Worm (Caenorhabditis elegans) whole organism, L3 larva: Measurements from ENCODE around the gene cth-2.

Source experiments
- ZK546.5 ChIP-seq: sonication (generic microtip); optimal IDR thresholded peaks from 2 replicates; lab custom pipeline; 2017; ENCODE audit warnings: missing biosample characterization, missing genetic modification characterization
- aly-2 ChIP-seq: fragments of 150-350 bp; optimal IDR thresholded peaks from 2 replicates; lab custom pipeline; 2014; ENCODE audit warnings: missing biosample characterization, missing genetic modification characterization
- ama-1 ChIP-seq: fragments of 150-350 bp; optimal IDR thresholded peaks from 2 replicates; lab custom pipeline; 2018
- ceh-16 ChIP-seq: sonication (generic microtip); optimal IDR thresholded peaks from 2 replicates; lab custom pipeline; 2017; ENCODE audit warnings: missing biosample characterization, missing genetic modification characterization
- ceh-82 ChIP-seq: fragments of 150-350 bp; optimal IDR thresholded peaks from 2 replicates; lab custom pipeline; 2014; ENCODE audit warnings: missing biosample characterization, missing genetic modification characterization
- ceh-9 ChIP-seq: sonication (generic microtip); optimal IDR thresholded peaks from 2 replicates; lab custom pipeline; 2018; ENCODE audit warnings: missing biosample characterization, missing genetic modification characterization
- daf-12 ChIP-seq: fragments of 150-350 bp; optimal IDR thresholded peaks from 2 replicates; lab custom pipeline; 2014; ENCODE audit warnings: missing biosample characterization, missing genetic modification reagents, missing genetic modification characterization
- egl-27 ChIP-seq: sonication (generic microtip); optimal IDR thresholded peaks from 4 replicates; lab custom pipeline; 2017; ENCODE audit warnings: missing biosample characterization, missing genetic modification reagents, missing genetic modification characterization
- egl-5 ChIP-seq: fragments of 150-350 bp; optimal IDR thresholded peaks from 2 replicates; lab custom pipeline; 2017; ENCODE audit warnings: missing biosample characterization, missing genetic modification reagents, missing genetic modification characterization, inconsistent platforms
- elt-3 ChIP-seq, 3 experiments: fragments of 150-350 bp in 1 of 3; sonication (generic microtip) in 2 of 3; optimal IDR thresholded peaks; 2 replicates in 2 of 3; 4 replicates in 1 of 3; lab custom pipeline; 2014 to 2017; ENCODE audit warnings: missing biosample characterization in 3 of 3, missing genetic modification characterization in 3 of 3
- eor-1 ChIP-seq, 2 experiments: fragments of 150-350 bp; optimal IDR thresholded peaks; 2 replicates each; lab custom pipeline; 2014 to 2018; ENCODE audit warnings: missing biosample characterization in 2 of 2, missing genetic modification characterization in 2 of 2
- fkh-10 ChIP-seq: sonication (generic microtip); optimal IDR thresholded peaks from 2 replicates; lab custom pipeline; 2017; ENCODE audit warnings: missing biosample characterization, missing genetic modification reagents, missing genetic modification characterization
- fos-1 ChIP-seq: fragments of 150-350 bp; optimal IDR thresholded peaks from 2 replicates; lab custom pipeline; 2014; ENCODE audit warnings: missing biosample characterization, missing genetic modification characterization
- hmg-11 ChIP-seq: sonication (generic microtip); optimal IDR thresholded peaks from 2 replicates; lab custom pipeline; 2016; ENCODE audit warnings: missing genetic modification characterization, missing compliant biosample characterization
- jun-1 ChIP-seq: fragments of 150-350 bp; optimal IDR thresholded peaks from 2 replicates; lab custom pipeline; 2014; ENCODE audit warnings: missing biosample characterization, missing genetic modification reagents, missing genetic modification characterization
- lin-39 ChIP-seq: fragments of 150-350 bp; optimal IDR thresholded peaks from 2 replicates; lab custom pipeline; 2018; ENCODE audit warnings: missing biosample characterization, missing genetic modification reagents, missing genetic modification characterization
- lsy-12 ChIP-seq: sonication (generic microtip); optimal IDR thresholded peaks from 2 replicates; lab custom pipeline; 2016; ENCODE audit warnings: mild to moderate bottlenecking, missing genetic modification characterization, missing compliant biosample characterization
- mml-1 ChIP-seq: fragments of 150-350 bp; sonication (generic microtip); optimal IDR thresholded peaks from 3 replicates; lab custom pipeline; 2014; ENCODE audit warnings: missing biosample characterization, missing genetic modification characterization
- nhr-11 ChIP-seq: fragments of 150-350 bp; optimal IDR thresholded peaks from 2 replicates; lab custom pipeline; 2014; ENCODE audit warnings: missing biosample characterization, missing genetic modification characterization
- nhr-12 ChIP-seq: fragments of 150-350 bp; optimal IDR thresholded peaks from 2 replicates; lab custom pipeline; 2014; ENCODE audit warnings: missing biosample characterization, missing genetic modification characterization
- nhr-23 ChIP-seq: fragments of 150-350 bp; optimal IDR thresholded peaks from 2 replicates; lab custom pipeline; 2014; ENCODE audit warnings: missing biosample characterization, missing genetic modification reagents, missing genetic modification characterization
- nhr-237 ChIP-seq: fragments of 150-350 bp; optimal IDR thresholded peaks from 2 replicates; lab custom pipeline; 2014; ENCODE audit warnings: missing biosample characterization, missing genetic modification characterization
- nhr-25 ChIP-seq: sonication (generic microtip); optimal IDR thresholded peaks from 2 replicates; lab custom pipeline; 2017; ENCODE audit warnings: missing biosample characterization, missing genetic modification characterization
- nhr-43 ChIP-seq: sonication (generic microtip); optimal IDR thresholded peaks from 2 replicates; lab custom pipeline; 2016; ENCODE audit warnings: mild to moderate bottlenecking, missing genetic modification characterization, missing compliant biosample characterization; ENCODE audit not compliant: poor library complexity, severe bottlenecking
- nhr-76 ChIP-seq: fragments of 150-350 bp; sonication (generic microtip); optimal IDR thresholded peaks from 5 replicates; lab custom pipeline; 2014; ENCODE audit warnings: missing biosample characterization, missing genetic modification characterization
- pha-4 ChIP-seq: fragments of 150-350 bp; optimal IDR thresholded peaks from 2 replicates; lab custom pipeline; 2014; ENCODE audit warnings: missing biosample characterization, missing genetic modification reagents, missing genetic modification characterization
- sea-2 ChIP-seq: fragments of 150-350 bp; sonication (generic microtip); optimal IDR thresholded peaks from 4 replicates; lab custom pipeline; 2014; ENCODE audit warnings: missing biosample characterization, missing genetic modification reagents, missing genetic modification characterization
- skn-1 ChIP-seq: fragments of 150-350 bp; optimal IDR thresholded peaks from 2 replicates; lab custom pipeline; 2014; ENCODE audit warnings: missing biosample characterization, missing genetic modification characterization
- snpc-4 ChIP-seq: fragments of 150-350 bp; optimal IDR thresholded peaks from 2 replicates; lab custom pipeline; 2014; ENCODE audit warnings: missing biosample characterization, missing genetic modification characterization
- tbx-2 ChIP-seq: sonication (generic microtip); optimal IDR thresholded peaks from 2 replicates; lab custom pipeline; 2016; ENCODE audit warnings: mild to moderate bottlenecking, missing genetic modification characterization, missing compliant biosample characterization
- unc-39 ChIP-seq: sonication (generic microtip); optimal IDR thresholded peaks from 4 replicates; lab custom pipeline; 2017; ENCODE audit warnings: missing biosample characterization, missing genetic modification characterization
- zag-1 ChIP-seq: fragments of 150-350 bp; optimal IDR thresholded peaks from 2 replicates; lab custom pipeline; 2014; ENCODE audit warnings: missing biosample characterization, missing genetic modification characterization
- ztf-11 ChIP-seq: fragments of 150-350 bp; optimal IDR thresholded peaks from 2 replicates; lab custom pipeline; 2014; ENCODE audit warnings: missing biosample characterization, missing genetic modification characterization
- ztf-4 ChIP-seq: fragments of 150-350 bp; optimal IDR thresholded peaks from 2 replicates; lab custom pipeline; 2014; ENCODE audit warnings: missing biosample characterization, missing genetic modification characterization

cth-2 gene

DNA sequence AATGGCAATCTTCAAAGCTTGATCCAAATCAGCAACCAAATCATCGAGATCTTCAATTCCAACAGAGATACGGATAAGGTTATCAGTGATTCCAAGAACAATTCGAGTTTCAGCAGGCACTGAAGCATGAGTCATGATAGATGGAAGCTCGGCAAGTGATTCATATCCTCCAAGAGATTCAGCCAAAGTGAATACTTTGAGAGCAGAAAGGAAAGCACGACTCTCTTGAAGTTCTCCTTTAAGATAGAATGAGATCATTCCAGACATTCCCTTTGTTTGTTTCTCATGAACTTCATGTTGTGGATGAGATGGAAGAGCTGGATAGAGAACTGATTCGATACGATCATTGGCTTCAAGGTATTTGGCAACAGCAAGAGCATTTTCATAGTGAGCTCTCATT is 1.4 kb downstream of the cth-2 start:
- TF ChIP-seq nhr-23 (tag; lab: Kevin White, UChicago) (no peak), ZK546.5 (no peak), mml-1 (tag; lab: Kevin White, UChicago) (no peak), nhr-43 (tag; lab: Kevin White, UChicago) (peak; percentile 2), ztf-11 (tag; lab: Kevin White, UChicago) (no peak), ceh-82 (tag; lab: Kevin White, UChicago) (no peak)

DNA sequence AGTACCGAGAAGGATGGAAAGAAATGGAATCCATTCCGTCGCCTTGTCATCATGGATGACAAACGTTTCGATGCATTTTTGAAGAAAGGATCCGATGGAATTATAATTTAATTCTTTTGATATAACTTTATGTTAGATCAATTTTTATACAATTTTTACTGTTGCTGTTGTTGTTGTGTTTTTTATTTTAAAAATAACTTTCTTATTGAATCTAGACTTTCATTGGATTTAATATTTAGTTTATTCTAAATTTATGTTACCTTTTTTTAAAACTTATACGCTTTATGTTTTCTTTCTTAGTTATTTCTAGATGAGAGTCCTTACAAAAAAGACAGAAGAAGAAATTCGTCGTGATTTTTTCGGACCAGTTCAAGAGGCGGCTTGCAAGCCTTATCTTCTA is 2.8 kb downstream of the cth-2 start, which contains the start of gene ZK1127.3:
TSS of gene ZK1127.3 (plus strand) at position 301 of the 400 bp plus-strand sequence.
- TF ChIP-seq ztf-11 (tag; lab: Kevin White, UChicago) (no peak), zag-1 (tag; lab: Kevin White, UChicago) (no peak), skn-1 (tag; lab: Kevin White, UChicago) (no peak), aly-2 (tag; lab: Kevin White, UChicago) (no peak), tbx-2 (tag; lab: Kevin White, UChicago) (no peak), nhr-76 (no peak), lin-39 (tag; lab: Kevin White, UChicago) (no peak), nhr-23 (tag; lab: Kevin White, UChicago) (no peak), jun-1 (tag; lab: Kevin White, UChicago) (no peak), daf-12 (tag; lab: Kevin White, UChicago) (no peak), egl-5 (no peak), pha-4 (tag; lab: Kevin White, UChicago) (no peak), nhr-11 (tag; lab: Kevin White, UChicago) (no peak), ZK546.5 (no peak), lsy-12 (no peak), nhr-237 (tag; lab: Kevin White, UChicago) (no peak), fos-1 (tag; lab: Kevin White, UChicago) (no peak)

DNA sequence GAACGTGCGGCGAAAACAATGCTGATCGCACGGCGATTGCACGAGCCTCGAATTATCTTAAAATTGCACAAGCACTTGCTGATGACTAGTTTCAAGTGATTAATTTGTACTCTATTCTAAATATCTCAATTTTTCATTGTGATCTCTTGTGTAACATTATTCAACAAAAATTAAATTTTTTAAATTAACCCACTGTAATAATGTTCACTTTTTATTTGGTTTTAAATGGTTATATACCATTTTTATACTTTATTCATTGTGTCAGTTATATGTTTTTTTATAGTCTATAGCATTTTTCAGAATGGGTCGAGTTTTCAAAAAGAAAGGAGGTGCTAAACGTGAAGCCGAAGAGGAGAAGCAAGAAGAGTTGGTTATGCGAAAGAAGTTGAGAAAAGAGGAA is 4.1 kb downstream of the cth-2 start, which contains the start of gene ZK1127.4:
TSS of gene ZK1127.4 (plus strand) at position 301 of the 400 bp plus-strand sequence.
- no peak for TF ChIP-seq eor-1 (tag; optimal IDR thresholded peaks at IDR 0.05; lab: Kevin White, UChicago)
- TF ChIP-seq ama-1 (lab: Kevin White, UChicago): no peak
- no peak for TF ChIP-seq sea-2 (GFP tag; lab: Kevin White, UChicago)
- no peak for TF ChIP-seq hmg-11 (tag; lab: Kevin White, UChicago)
- no peak for TF ChIP-seq ceh-82 (tag; lab: Kevin White, UChicago)

DNA sequence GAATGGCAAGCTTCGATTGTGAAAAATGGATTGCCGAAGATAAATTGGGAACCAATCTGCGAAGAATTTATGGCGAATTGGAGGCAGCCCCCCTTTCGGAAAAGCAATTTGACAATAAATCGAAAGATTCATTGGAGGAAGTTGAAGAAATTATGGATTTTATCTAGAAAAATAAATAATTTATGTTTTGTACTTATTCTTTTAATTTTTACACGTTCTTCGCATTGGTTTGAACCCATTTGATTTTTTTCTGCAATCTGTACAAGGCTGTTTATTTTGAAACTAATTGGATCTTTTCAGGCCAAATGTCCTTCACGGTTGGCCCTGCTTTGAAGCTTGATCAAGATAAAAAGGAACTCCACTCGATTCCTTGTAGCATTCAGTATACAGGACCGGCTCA is 4.8 kb downstream of the cth-2 start, which contains the start of gene ZK1127.13:
TSS of gene ZK1127.13 (plus strand) at position 301 of the 400 bp plus-strand sequence.
- no peak for TF ChIP-seq egl-27 (tag; lab: Kevin White, UChicago)

DNA sequence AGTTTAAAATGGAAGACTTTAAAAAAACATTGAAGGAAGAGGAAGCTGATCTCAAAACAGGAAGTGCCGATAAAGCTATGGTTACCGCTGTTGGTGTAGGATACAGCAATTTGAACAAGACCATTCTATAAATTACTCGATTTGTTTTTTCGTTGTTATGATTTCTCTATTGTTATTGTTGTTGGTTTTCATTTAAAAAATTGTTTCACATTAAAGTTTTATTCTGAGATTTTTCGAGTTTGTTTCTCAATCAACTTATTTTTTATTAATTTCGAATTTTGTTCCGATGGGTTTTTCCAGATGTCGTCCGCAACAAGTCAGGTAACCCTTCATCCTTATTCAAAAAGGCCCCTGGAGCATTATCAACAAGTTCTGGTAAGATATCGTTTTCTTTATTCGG is 6.0 kb downstream of the cth-2 start, which contains the start of gene ZK1127.12:
TSS of gene ZK1127.12 (plus strand) at position 301 of the 400 bp plus-strand sequence.
- TF ChIP-seq eor-1 (tag; optimal IDR thresholded peaks at IDR 0.05; lab: Kevin White, UChicago) (no peak), nhr-12 (tag; lab: Kevin White, UChicago) (no peak), ztf-11 (tag; lab: Kevin White, UChicago) (no peak), egl-5 (no peak), ZK546.5 (no peak), snpc-4 (tag; lab: Kevin White, UChicago) (no peak), fkh-10 (GFP tag; lab: Kevin White, UChicago) (no peak), ztf-4 (no peak), unc-39 (tag; lab: Kevin White, UChicago) (no peak), elt-3 (tag; optimal IDR thresholded peaks at IDR 0.05; lab: Kevin White, UChicago) (no peak), nhr-25 (tag; lab: Kevin White, UChicago) (no peak), ceh-16 (tag; lab: Kevin White, UChicago) (no peak), zag-1 (tag; lab: Kevin White, UChicago) (no peak), nhr-237 (tag; lab: Kevin White, UChicago) (no peak), ceh-9 (tag; lab: Kevin White, UChicago) (no peak), pha-4 (tag; lab: Kevin White, UChicago) (no peak), daf-12 (tag; lab: Kevin White, UChicago) (no peak)
